Worm (Caenorhabditis elegans) whole organism, midembryonic: ENCODE results near the gene kreg-1.

Source experiments
- T22C8.4 ChIP-seq: fragments of 200-800 bp; sonication (Bioruptor generic); IDR thresholded peaks from 2 replicates; pipeline ENCODE4 v1.3.6; 2022; ENCODE audit warnings: missing genetic modification characterization, missing compliant biosample characterization
- cog-1 ChIP-seq: sonication (generic microtip); optimal IDR thresholded peaks from 2 replicates; lab custom pipeline; 2016; ENCODE audit warnings: missing genetic modification characterization, missing compliant biosample characterization
- flt-1 ChIP-seq: fragments of 200-800 bp; sonication (Bioruptor generic); IDR thresholded peaks from 2 replicates; pipeline ENCODE4 v1.3.6; 2022; ENCODE audit warnings: missing genetic modification characterization, missing compliant biosample characterization
- klf-2 ChIP-seq: fragments of 200-800 bp; sonication (Bioruptor generic); conservative IDR thresholded peaks from 2 replicates; pipeline ENCODE4 v1.3.6; 2022; ENCODE audit warnings: missing genetic modification reagents, missing genetic modification characterization, missing compliant biosample characterization
- med-1 ChIP-seq: sonication (generic microtip); optimal IDR thresholded peaks from 2 replicates; lab custom pipeline; 2017; ENCODE audit warnings: missing genetic modification characterization, mild to moderate bottlenecking, missing compliant biosample characterization, antibody characterized with exemption, missing genetic modification reagents; ENCODE audit not compliant: insufficient read depth
- ref-1 ChIP-seq: fragments of 200-800 bp; sonication (Bioruptor generic); conservative IDR thresholded peaks from 2 replicates; pipeline ENCODE4 v1.3.6; 2022; ENCODE audit warnings: missing genetic modification reagents, missing genetic modification characterization, missing compliant biosample characterization
- tab-1 ChIP-seq: fragments of 200-800 bp; sonication (Bioruptor generic); IDR thresholded peaks from 2 replicates; pipeline ENCODE4 v1.3.6; 2022; ENCODE audit warnings: missing genetic modification characterization, missing compliant biosample characterization
- ztf-23 ChIP-seq: fragments of 200-800 bp; sonication (Bioruptor generic); IDR thresholded peaks from 2 replicates; pipeline ENCODE4 v1.3.6; 2022; ENCODE audit warnings: missing genetic modification reagents, missing genetic modification characterization, missing compliant biosample characterization
- ztf-29 ChIP-seq: fragments of 200-800 bp; sonication (Bioruptor generic); IDR thresholded peaks from 2 replicates; pipeline ENCODE4 v1.3.6; 2022; ENCODE audit warnings: missing genetic modification reagents, missing genetic modification characterization, missing compliant biosample characterization

kreg-1 gene

DNA sequence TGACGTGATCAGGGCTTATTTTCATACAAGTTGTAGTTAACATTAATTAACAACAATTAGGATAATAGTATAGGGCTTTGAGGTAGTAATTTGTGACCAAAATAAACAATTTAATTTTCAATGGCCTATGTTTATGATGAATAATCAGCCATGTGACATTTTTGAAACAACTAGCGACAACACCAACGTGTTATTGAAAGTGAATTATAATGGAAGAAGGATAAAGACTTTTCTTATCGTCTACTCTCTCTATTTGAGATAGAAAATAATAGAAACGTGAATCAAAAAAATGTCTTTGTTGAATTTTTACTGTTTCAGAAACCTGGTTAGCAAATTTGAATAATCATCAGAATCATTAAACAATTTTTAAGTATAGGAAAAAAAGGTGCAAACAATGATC is 28.2 kb downstream of the kreg-1 start:
- TF ChIP-seq ref-1 (GFP tag; lab: Robert Waterston, UW) = no peak
- no peak for TF ChIP-seq T22C8.4
- TF ChIP-seq flt-1 = no peak
- TF ChIP-seq med-1 (GFP tag; lab: Kevin White, UChicago) = no peak
- TF ChIP-seq klf-2 (GFP tag; lab: Robert Waterston, UW) = no peak
- TF ChIP-seq ztf-23 = no peak
- TF ChIP-seq cog-1 = no peak
- TF ChIP-seq ztf-29 (GFP tag; lab: Robert Waterston, UW) = no peak

DNA sequence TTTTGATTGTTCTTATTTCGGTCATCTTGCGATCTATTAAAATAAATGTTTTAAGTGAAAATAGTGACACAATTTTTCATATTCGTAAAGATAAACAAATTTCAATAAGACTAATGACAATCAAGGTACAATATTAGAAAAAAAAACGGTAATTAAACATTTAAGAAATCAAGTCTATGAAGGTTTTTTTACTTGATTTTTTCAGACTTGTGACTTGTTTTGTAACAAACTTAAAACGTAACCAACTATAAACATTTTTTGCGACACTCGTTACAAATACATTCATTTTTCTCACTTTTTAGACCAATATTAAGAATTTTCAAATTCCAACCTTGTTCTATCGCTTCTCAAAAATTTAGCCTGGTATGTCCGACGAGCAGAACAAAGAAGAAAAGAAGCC is 29.8 kb downstream of the kreg-1 start, which contains the start of gene M02D8.2:
M02D8.2 (plus strand) TSS at position 301 of the 400 bp plus-strand sequence.
- no peak for TF ChIP-seq klf-2 (GFP tag; lab: Robert Waterston, UW)
- no peak for TF ChIP-seq cog-1
- no peak for TF ChIP-seq flt-1
- TF ChIP-seq ref-1 (GFP tag; lab: Robert Waterston, UW) = no peak
- no peak for TF ChIP-seq ztf-23

DNA sequence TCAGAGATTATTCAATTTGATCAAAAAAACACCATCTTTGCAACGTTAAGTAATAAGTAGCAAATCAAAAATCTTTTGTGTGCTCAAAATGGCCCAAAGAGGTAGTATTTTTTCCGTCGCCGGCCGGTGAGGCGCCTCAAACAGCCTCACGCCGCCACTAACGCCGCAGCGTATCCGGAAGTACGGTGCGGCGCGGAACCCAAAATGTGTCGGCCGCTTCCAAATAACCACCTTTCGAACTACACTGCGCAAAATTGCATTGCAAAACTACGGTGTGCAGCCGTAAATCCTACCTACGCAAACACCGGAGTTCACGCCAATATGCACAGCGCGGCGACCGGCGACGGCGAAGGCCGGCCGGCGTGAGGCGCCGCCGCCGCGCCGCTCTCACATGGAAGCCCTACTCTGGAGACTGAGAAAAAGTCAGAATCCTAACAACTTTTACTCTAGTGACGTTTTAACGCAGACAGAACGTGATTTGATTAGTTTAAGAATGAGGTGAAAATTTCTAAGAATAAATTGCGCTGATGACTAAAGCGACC is 32.1 kb downstream of the kreg-1 start:
- TF ChIP-seq ztf-29 (GFP tag; lab: Robert Waterston, UW) (no peak), flt-1 (no peak), klf-2 (GFP tag; lab: Robert Waterston, UW) (no peak)

DNA sequence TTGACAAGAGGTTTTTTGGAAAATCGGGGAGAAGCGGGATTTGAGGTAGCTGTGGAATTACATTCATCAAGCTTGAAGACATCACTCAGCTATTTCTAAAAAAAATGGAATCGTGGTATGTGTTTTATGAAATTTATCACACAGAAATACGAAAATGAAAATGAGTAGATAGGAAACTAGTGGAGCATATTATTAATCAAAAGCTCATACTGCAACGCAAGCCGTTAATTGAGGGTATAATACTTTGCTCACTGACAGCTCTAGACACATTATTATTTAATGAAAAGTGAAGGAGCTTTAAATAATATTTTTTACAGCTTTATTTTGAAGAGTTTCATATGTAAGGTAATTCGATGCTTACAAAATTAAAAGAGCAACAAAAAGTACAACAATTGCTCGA is 33.3 kb downstream of the kreg-1 start, which contains the start of gene M02D8.7:
M02D8.7 (minus strand) TSS at position 101 of the 400 bp plus-strand sequence.
- TF ChIP-seq tab-1 = no peak
- TF ChIP-seq klf-2 (GFP tag; lab: Robert Waterston, UW) = no peak
- no peak for TF ChIP-seq T22C8.4
- no peak for TF ChIP-seq flt-1
- TF ChIP-seq ztf-29 (GFP tag; lab: Robert Waterston, UW) = no peak
- TF ChIP-seq cog-1 = no peak
- TF ChIP-seq med-1 (GFP tag; lab: Kevin White, UChicago) = no peak
- TF ChIP-seq ztf-23 = no peak
- TF ChIP-seq ref-1 (GFP tag; lab: Robert Waterston, UW) = no peak

DNA sequence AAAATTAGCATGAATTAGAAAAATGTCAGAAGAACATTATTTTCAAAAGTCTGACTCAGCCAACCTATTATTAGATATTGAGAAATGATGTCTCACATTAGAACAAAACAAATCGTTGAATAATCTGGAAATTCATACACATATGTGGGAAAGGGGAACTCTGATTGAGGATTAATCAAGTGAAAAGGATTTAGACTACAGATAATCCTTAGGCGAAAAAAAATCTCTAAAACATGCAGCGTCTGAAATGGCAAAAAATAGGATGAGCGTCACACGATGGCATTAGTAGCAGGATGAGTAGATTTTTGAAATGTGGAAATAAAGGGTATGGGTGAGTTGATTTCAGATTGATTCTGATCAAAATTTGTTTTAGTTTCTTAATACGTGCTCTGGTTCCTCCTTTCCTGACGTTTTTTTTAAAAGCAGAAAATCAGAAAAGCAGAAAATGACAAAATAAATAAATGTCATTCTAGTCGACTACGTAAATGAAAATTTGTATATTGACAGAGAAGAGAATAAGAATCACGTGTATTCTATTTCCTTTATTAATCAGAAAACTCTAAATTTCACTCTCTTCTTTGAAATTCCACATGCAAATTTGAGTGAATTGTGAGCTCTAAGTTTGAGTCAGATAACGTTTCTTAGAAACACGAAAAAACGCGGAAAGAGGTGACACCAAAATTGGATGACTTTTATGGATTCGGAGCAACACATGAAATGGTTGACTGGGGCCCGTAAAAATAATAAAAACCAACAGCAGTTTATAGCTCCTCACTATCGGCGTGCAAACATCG is 34.8 kb downstream of the kreg-1 start:
- TF ChIP-seq med-1 (GFP tag; lab: Kevin White, UChicago) = no peak

DNA sequence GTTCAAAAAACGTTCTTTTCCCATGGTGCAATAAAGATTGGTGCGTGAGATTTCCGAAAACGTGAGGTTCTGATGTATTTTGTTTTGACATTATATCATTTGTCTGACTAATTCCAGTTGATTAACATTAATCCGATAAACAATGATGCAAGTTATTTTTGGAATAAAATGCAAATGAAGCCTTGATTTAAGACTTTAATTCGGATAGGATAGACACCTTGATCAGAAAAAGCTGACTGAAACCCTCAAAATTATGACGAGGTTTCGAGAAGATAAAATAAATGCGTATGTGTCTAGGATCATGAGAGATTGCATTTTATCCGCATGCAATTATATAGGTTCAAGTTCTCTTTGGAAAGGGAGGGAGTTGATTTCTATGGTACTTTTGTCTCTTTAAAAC is 36.0 kb downstream of the kreg-1 start:
- TF ChIP-seq ztf-23 (no peak), klf-2 (GFP tag; lab: Robert Waterston, UW) (no peak), ztf-29 (GFP tag; lab: Robert Waterston, UW) (no peak), cog-1 (no peak), tab-1 (no peak), med-1 (GFP tag; lab: Kevin White, UChicago) (no peak), ref-1 (GFP tag; lab: Robert Waterston, UW) (no peak), T22C8.4 (no peak), flt-1 (no peak)

DNA sequence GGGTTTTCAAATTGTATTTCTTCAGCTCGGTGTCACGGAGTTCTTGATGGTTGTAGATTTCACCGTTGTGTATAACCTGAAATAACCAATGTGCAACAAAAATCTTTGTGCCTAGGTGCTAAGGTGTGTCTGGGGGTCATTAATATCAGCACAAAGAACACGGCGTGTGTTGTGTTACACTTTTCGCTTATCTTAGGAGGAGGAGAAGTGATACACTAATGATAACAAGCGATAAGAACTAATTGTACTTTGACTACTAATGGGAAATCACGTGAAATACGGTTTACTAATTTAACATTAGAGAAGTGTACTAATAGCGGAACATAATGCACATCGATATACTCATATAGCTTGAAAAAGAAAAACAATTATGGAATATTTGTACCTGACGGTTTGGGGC is 40.6 kb downstream of the kreg-1 start:
- TF ChIP-seq klf-2 (GFP tag; lab: Robert Waterston, UW) (no peak), T22C8.4 (no peak), ref-1 (GFP tag; lab: Robert Waterston, UW) (no peak)

DNA sequence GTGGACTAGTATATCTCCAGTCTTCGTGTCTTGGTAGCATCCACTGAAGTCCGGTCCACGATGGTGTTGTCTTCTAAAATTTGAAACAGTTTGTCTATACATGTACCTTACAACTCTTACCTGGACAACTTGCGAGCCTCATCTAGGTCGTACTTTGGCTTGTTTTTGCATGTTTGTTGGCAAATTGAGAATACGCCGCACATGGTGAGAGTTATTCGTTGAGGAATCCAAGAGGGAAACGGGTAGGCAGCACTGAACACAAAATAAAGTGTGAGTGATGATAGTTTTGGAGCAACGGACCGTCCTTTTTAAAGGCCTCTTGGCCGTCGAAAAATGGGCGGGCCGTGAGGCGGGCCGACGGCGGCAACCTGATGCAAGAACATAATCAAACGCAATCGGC is 41.1 kb downstream of the kreg-1 start, which contains the start of gene asns-2:
asns-2 (minus strand) TSS at position 282 of the 400 bp plus-strand sequence.
- no peak for TF ChIP-seq flt-1
- no peak for TF ChIP-seq ztf-29 (GFP tag; lab: Robert Waterston, UW)
- TF ChIP-seq cog-1 = no peak
- TF ChIP-seq med-1 (GFP tag; lab: Kevin White, UChicago) = no peak
- TF ChIP-seq tab-1 = no peak
- no peak for TF ChIP-seq ref-1 (GFP tag; lab: Robert Waterston, UW)

DNA sequence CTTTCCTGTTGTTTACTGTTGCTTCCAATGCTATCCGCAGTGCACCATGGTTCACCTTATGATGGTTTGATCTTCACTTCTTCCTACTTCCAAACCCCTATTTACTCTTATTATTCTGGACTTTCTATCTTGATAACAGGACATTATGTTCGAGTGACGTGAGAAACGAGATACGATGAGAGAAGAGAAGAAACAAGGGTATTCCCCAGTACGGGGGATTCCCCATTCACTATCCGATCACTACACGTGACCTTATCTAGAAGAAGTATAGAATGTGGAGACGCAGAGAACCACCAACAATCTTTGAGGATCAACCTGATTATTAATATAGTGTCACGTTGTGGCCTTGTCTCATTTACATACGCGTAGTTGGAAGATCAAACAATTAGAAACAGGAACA is 43.0 kb downstream of the kreg-1 start:
- TF ChIP-seq ztf-23 (no peak), ref-1 (GFP tag; lab: Robert Waterston, UW) (no peak), ztf-29 (GFP tag; lab: Robert Waterston, UW) (no peak), T22C8.4 (no peak), med-1 (GFP tag; lab: Kevin White, UChicago) (no peak), cog-1 (no peak), klf-2 (GFP tag; lab: Robert Waterston, UW) (no peak), tab-1 (no peak), flt-1 (no peak)

DNA sequence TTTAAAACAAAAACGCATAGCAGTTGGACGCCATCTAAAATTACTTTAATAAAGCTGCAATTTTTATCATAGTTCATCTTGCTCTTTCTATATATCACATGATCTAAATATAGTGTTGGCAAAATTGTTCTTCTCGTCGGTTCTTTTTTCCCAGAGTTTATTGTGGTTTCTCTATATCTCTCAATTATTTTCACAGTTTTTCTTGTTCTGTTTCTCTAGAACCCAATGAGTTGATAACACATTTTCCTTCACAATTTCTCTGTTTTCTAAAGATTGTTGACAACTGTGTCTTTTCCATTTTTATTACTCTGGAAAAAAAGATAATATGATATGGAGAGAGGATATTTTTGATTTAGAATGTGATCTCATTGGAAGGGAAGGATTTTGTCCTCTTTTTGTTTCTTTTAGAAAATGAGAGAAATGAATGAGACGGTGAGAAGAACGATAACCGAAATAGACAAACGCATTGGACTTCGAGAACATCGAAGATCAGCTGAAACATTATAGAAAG is 44.8 kb downstream of the kreg-1 start:
- TF ChIP-seq med-1 (GFP tag; lab: Kevin White, UChicago) (no peak), T22C8.4 (no peak)

DNA sequence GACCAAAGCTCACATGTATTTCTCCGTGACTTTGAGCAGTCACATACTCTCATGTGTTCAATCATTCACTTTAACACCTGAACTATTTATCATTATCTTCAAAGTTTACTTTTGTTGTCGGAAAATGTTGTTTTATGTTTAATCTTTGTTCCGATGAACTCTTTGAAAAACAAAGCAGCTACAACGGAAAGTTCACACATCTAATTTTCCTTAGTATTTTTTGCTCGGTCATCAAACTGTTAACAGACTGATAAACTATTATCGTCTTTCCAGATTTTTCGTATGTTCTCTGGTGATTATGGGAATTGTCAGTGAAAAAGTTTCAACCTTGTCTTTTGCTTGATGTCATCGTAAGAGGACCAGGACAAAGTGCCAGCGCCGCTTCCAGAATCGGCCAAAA is 46.4 kb downstream of the kreg-1 start:
- TF ChIP-seq med-1 (GFP tag; lab: Kevin White, UChicago) (no peak), ztf-29 (GFP tag; lab: Robert Waterston, UW) (no peak), cog-1 (no peak), ztf-23 (no peak), tab-1 (no peak), ref-1 (GFP tag; lab: Robert Waterston, UW) (no peak), klf-2 (GFP tag; lab: Robert Waterston, UW) (no peak), T22C8.4 (no peak), flt-1 (no peak)
